Fruit fly (Drosophila melanogaster): Measurements from ENCODE around the gene DNAlig3.

The DNAlig3 gene

dm6 chr3R:12402935-12403334 is 1.3 kb upstream of the DNAlig3 start (continued):
- TF ChIP-seq CG7372 (GFP tag; IDR thresholded peaks at IDR 0.05) (peak; percentile 97), lbe (GFP tag; optimal IDR thresholded peaks at IDR 0.05) (peak; percentile 97), CG34422 (GFP tag; IDR thresholded peaks at IDR 0.05) (peak; percentile 96), gsb-n (tag; optimal IDR thresholded peaks at IDR 0.05) (peak; percentile 98), CG13287 (GFP tag; IDR thresholded peaks at IDR 0.05; ENCODE audit: partially characterized antibody) (peak; percentile 71; the same call in 1 of the 2 replicates), CG1647 (GFP tag; optimal IDR thresholded peaks at IDR 0.05) (peak; percentile 98), CG2712 (tag; optimal IDR thresholded peaks at IDR 0.05) (peak; percentile 99)

DNA sequence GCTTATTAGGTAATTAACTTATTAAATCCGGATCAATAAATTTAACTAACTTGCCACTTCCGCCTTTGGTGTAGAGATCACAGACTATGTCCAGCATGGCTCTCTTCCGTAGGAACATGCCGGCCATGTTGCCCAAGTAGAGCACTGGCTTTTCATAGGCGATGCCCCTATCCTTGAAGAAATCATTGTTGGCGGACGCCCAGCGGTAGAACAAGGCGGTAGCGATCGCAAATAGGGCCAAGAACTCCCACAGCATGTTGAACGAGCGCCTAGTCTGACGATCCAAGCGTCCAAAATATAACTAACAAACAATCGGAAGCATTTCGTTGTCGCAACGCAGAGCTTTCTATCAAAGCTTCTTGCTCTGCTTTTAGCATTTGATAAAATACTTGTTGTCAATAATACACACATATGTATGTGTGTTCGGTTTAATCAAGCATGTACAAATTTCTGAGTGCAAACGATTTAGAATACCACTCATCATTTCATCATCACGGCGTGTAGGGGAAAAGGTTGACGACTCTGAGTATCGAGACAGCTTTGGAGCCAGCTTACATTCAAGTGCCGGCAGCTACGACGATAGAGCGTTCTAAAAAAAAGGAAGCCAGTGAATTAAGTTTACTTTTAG is 2.9 kb downstream of the DNAlig3 start, which contains the start of gene Cyp9f3:
Gene Cyp9f3, minus strand, starts transcription at position 310 of the 628 bp plus-strand sequence.
- TF ChIP-seq YL-1 (GFP tag; optimal IDR thresholded peaks at IDR 0.05) (no peak), CG16813 (GFP tag; IDR thresholded peaks at IDR 0.05; ENCODE audit: partially characterized antibody) (no peak), cg (GFP tag; optimal IDR thresholded peaks at IDR 0.05) (peak; percentile 40), Awh (GFP tag; IDR thresholded peaks at IDR 0.05) (no peak), CG14667 (GFP tag; IDR thresholded peaks at IDR 0.05) (no peak), MESR4 (GFP tag; optimal IDR thresholded peaks at IDR 0.05) (no peak), dysf (GFP tag; IDR thresholded peaks at IDR 0.05) (0 out of 3 replicates have a peak, but pooled peaks have one; percentile 22), ap (GFP tag; IDR thresholded peaks at IDR 0.05) (no peak), Rx (GFP tag; IDR thresholded peaks at IDR 0.05) (no peak), tin (GFP tag; optimal IDR thresholded peaks at IDR 0.05) (no peak), CG12104 (GFP tag; optimal IDR thresholded peaks at IDR 0.05) (no peak), CG5953 (GFP tag; IDR thresholded peaks at IDR 0.05) (no peak), Oli (tag; optimal IDR thresholded peaks at IDR 0.05) (no peak), CoRest (tag; optimal IDR thresholded peaks at IDR 0.05) (no peak), CG10321 (GFP tag; IDR thresholded peaks at IDR 0.05) (no peak), Mrtf (GFP tag; IDR thresholded peaks at IDR 0.05) (no peak), Dip2 (GFP tag; IDR thresholded peaks at IDR 0.05) (no peak), Kr (GFP tag; optimal IDR thresholded peaks at IDR 0.05) (no peak), CG14441 (GFP tag; IDR thresholded peaks at IDR 0.05) (no peak), CG34224 (GFP tag; IDR thresholded peaks at IDR 0.05; ENCODE audit: partially characterized antibody) (no peak), HmgZ (tag; optimal IDR thresholded peaks at IDR 0.05) (peak; percentile 13), hth (optimal IDR thresholded peaks at IDR 0.05) (no peak), danr (GFP tag; IDR thresholded peaks at IDR 0.05) (no peak), lbe (GFP tag; optimal IDR thresholded peaks at IDR 0.05) (no peak), CG4282 (GFP tag; optimal IDR thresholded peaks at IDR 0.05) (no peak), slbo (GFP tag; IDR thresholded peaks at IDR 0.05) (no peak; the same call in 1 of the 2 replicates), CG8924 (tag; optimal IDR thresholded peaks at IDR 0.05) (no peak), CkIIα-i1 (GFP tag; IDR thresholded peaks at IDR 0.05) (no peak), CG30403 (GFP tag; optimal IDR thresholded peaks at IDR 0.05) (no peak), CG10543 (GFP tag; optimal IDR thresholded peaks at IDR 0.05) (peak; percentile 79), CG12391 (tag; optimal IDR thresholded peaks at IDR 0.05) (no peak), Hmx (GFP tag; optimal IDR thresholded peaks at IDR 0.05) (no peak), hb (GFP tag; IDR thresholded peaks at IDR 0.05; ENCODE audit: partially characterized antibody) (no peak), Hmr (GFP tag; optimal IDR thresholded peaks at IDR 0.05) (no peak), bab2 (GFP tag; optimal IDR thresholded peaks at IDR 0.05) (no peak), br (optimal IDR thresholded peaks at IDR 0.05) (no peak), CG8765 (GFP tag; IDR thresholded peaks at IDR 0.05) (no peak), chm (GFP tag; IDR thresholded peaks at IDR 0.05) (peak; percentile 43), CG12769 (tag; optimal IDR thresholded peaks at IDR 0.05) (no peak), CG18011 (GFP tag; optimal IDR thresholded peaks at IDR 0.05) (peak; percentile 9), NC2β (GFP tag; optimal IDR thresholded peaks at IDR 0.05) (no peak), Dref (GFP tag; IDR thresholded peaks at IDR 0.05) (0 out of 2 replicates have a peak, but pooled peaks have one; percentile 10), CG7963 (GFP tag; IDR thresholded peaks at IDR 0.05; ENCODE audit: partially characterized antibody) (no peak), CG17802 (tag; optimal IDR thresholded peaks at IDR 0.05) (no peak)

All from whole organism, embryonic.